Worm (Caenorhabditis elegans) whole organism, L1 larva: ENCODE measurements around the gene cnnm-2.
A peak's percentile ranks its signal among the peaks of the same experiment; 100 is the strongest.
"Not testable (repeated sequence)": the region's sequence is repeated elsewhere in the genome, so short reads cannot be mapped to it uniquely, and the experiment has no call there.

Experiments used
- C16A3.4 ChIP-seq: fragments of 150-350 bp; optimal IDR thresholded peaks from 2 replicates; lab custom pipeline; 2014; ENCODE audit warnings: missing biosample characterization, missing genetic modification characterization
- blmp-1 ChIP-seq: fragments of 150-350 bp; optimal IDR thresholded peaks from 2 replicates; lab custom pipeline; 2014; ENCODE audit warnings: missing biosample characterization, missing genetic modification characterization
- ceh-8 ChIP-seq: fragments of 200-800 bp; sonication (Bioruptor generic); optimal IDR thresholded peaks from 2 replicates; lab custom pipeline; 2018; ENCODE audit warnings: mild to moderate bottlenecking, missing genetic modification characterization, moderate library complexity, missing compliant biosample characterization
- ceh-82 ChIP-seq, 3 experiments: fragments of 150-350 bp in 1 of 3; sonication (generic microtip) in 2 of 3; optimal IDR thresholded peaks; 2 replicates each; lab custom pipeline; 2014 to 2017; ENCODE audit warnings: missing biosample characterization in 3 of 3, missing genetic modification characterization in 3 of 3
- ceh-90 ChIP-seq: sonication (generic microtip); optimal IDR thresholded peaks from 2 replicates; lab custom pipeline; 2016; ENCODE audit warnings: missing genetic modification characterization, missing compliant biosample characterization
- dpl-1 ChIP-seq, 3 experiments: fragments of 150-350 bp in 2 of 3; sonication (generic microtip) in 1 of 3; optimal IDR thresholded peaks; 2 replicates each; lab custom pipeline; 2014 to 2017; ENCODE audit warnings: missing biosample characterization in 3 of 3, missing genetic modification characterization in 3 of 3, missing genetic modification reagents in 3 of 3
- efl-1 ChIP-seq, 4 experiments: fragments of 150-350 bp; optimal IDR thresholded peaks in 3 of 4; peaks in 1 of 4; 1 replicate in 1 of 4; 2 replicates in 3 of 4; lab custom pipeline; 2014; ENCODE audit warnings: missing biosample characterization in 2 of 4, missing genetic modification characterization in 2 of 4, missing genetic modification reagents in 2 of 4
- egl-13 ChIP-seq: sonication (generic microtip); optimal IDR thresholded peaks from 2 replicates; lab custom pipeline; 2016; ENCODE audit warnings: missing genotype, missing genetic modification reagents, missing genetic modification characterization, missing compliant biosample characterization
- egl-27 ChIP-seq, 2 experiments: fragments of 150-350 bp in 1 of 2; sonication (generic microtip); optimal IDR thresholded peaks; 3 replicates each; lab custom pipeline; 2017 to 2018; ENCODE audit warnings: missing biosample characterization in 2 of 2, missing genetic modification characterization in 2 of 2, missing genetic modification reagents in 2 of 2
- fkh-8 ChIP-seq: sonication (generic microtip); optimal IDR thresholded peaks from 2 replicates; lab custom pipeline; 2016; ENCODE audit warnings: mild to moderate bottlenecking, missing genetic modification characterization, missing compliant biosample characterization
- grh-1 ChIP-seq: fragments of 200-800 bp; sonication (Bioruptor generic); IDR thresholded peaks from 2 replicates; pipeline ENCODE4 v1.3.6; 2022; ENCODE audit warnings: missing genetic modification reagents, missing genetic modification characterization, missing compliant biosample characterization
- hlh-17 ChIP-seq: fragments of 200-800 bp; sonication (Bioruptor generic); optimal IDR thresholded peaks from 2 replicates; lab custom pipeline; 2018; ENCODE audit warnings: missing genetic modification characterization, mild to moderate bottlenecking, missing compliant biosample characterization, moderate library complexity, borderline replicate concordance
- isw-1 ChIP-seq: fragments of 200-800 bp; sonication (Bioruptor generic); IDR thresholded peaks from 2 replicates; pipeline ENCODE4 v1.3.6; 2022; ENCODE audit warnings: missing genetic modification characterization, missing compliant biosample characterization
- jun-1 ChIP-seq: fragments of 150-350 bp; optimal IDR thresholded peaks from 2 replicates; lab custom pipeline; 2014; ENCODE audit warnings: missing biosample characterization, missing genetic modification reagents, missing genetic modification characterization
- lin-13 ChIP-seq: fragments of 150-350 bp; optimal IDR thresholded peaks from 2 replicates; lab custom pipeline; 2014; ENCODE audit warnings: missing biosample characterization, missing genetic modification reagents, missing genetic modification characterization
- lin-14 ChIP-seq: fragments of 200-800 bp; sonication (Bioruptor generic); optimal IDR thresholded peaks from 2 replicates; lab custom pipeline; 2018; ENCODE audit warnings: mild to moderate bottlenecking, missing genetic modification characterization, moderate library complexity, missing compliant biosample characterization
- lin-35 ChIP-seq, 2 experiments: fragments of 150-350 bp; optimal IDR thresholded peaks; 2 replicates each; lab custom pipeline; 2014; ENCODE audit warnings: missing biosample characterization in 2 of 2, missing genetic modification characterization in 2 of 2, missing genetic modification reagents in 2 of 2
- lin-39 ChIP-seq: fragments of 150-350 bp; optimal IDR thresholded peaks from 2 replicates; lab custom pipeline; 2014; ENCODE audit warnings: missing biosample characterization, missing genetic modification reagents, missing genetic modification characterization
- lir-3 ChIP-seq: sonication (generic microtip); optimal IDR thresholded peaks from 2 replicates; lab custom pipeline; 2016; ENCODE audit warnings: mild to moderate bottlenecking, missing genetic modification characterization, moderate library complexity, missing compliant biosample characterization; ENCODE audit not compliant: poor library complexity
- lsy-2 ChIP-seq, 2 experiments: fragments of 150-350 bp; optimal IDR thresholded peaks; 2 replicates each; lab custom pipeline; 2014; ENCODE audit warnings: missing biosample characterization in 2 of 2, missing genetic modification characterization in 2 of 2
- mef-2 ChIP-seq: fragments of 150-350 bp; optimal IDR thresholded peaks from 2 replicates; lab custom pipeline; 2014; ENCODE audit warnings: missing biosample characterization, missing genetic modification characterization
- mep-1 ChIP-seq: fragments of 150-350 bp; optimal IDR thresholded peaks from 2 replicates; lab custom pipeline; 2014; ENCODE audit warnings: missing biosample characterization, missing genetic modification characterization
- nhr-12 ChIP-seq: sonication (generic microtip); optimal IDR thresholded peaks from 2 replicates; lab custom pipeline; 2017; ENCODE audit warnings: missing biosample characterization, missing genetic modification characterization
- nhr-19 ChIP-seq: fragments of 200-800 bp; sonication (Bioruptor generic); conservative IDR thresholded peaks from 2 replicates; pipeline ENCODE4 v1.3.6; 2022; ENCODE audit warnings: missing genetic modification characterization, missing compliant biosample characterization
- nhr-237 ChIP-seq: fragments of 150-350 bp; optimal IDR thresholded peaks from 2 replicates; lab custom pipeline; 2014; ENCODE audit warnings: missing biosample characterization, missing genetic modification characterization
- nhr-28 ChIP-seq: fragments of 150-350 bp; optimal IDR thresholded peaks from 2 replicates; lab custom pipeline; 2014; ENCODE audit warnings: missing biosample characterization, missing genetic modification characterization
- nhr-71 ChIP-seq: sonication (generic microtip); optimal IDR thresholded peaks from 2 replicates; lab custom pipeline; 2016; ENCODE audit warnings: mild to moderate bottlenecking, missing genetic modification characterization, moderate library complexity, missing compliant biosample characterization
- nhr-76 ChIP-seq: sonication (generic microtip); optimal IDR thresholded peaks from 2 replicates; lab custom pipeline; 2017; ENCODE audit warnings: missing biosample characterization, missing genetic modification characterization
- nhr-77 ChIP-seq: fragments of 150-350 bp; optimal IDR thresholded peaks from 2 replicates; lab custom pipeline; 2014; ENCODE audit warnings: missing biosample characterization, missing genetic modification characterization
- pqm-1 ChIP-seq: sonication (generic microtip); optimal IDR thresholded peaks from 3 replicates; lab custom pipeline; 2017; ENCODE audit warnings: missing biosample characterization, missing genetic modification characterization
- snpc-4 ChIP-seq: fragments of 150-350 bp; optimal IDR thresholded peaks from 2 replicates; lab custom pipeline; 2014; ENCODE audit warnings: missing biosample characterization, missing genetic modification characterization
- sptf-1 ChIP-seq: fragments of 150-350 bp; optimal IDR thresholded peaks from 2 replicates; lab custom pipeline; 2014; ENCODE audit warnings: missing biosample characterization, missing genetic modification characterization
- unc-130 ChIP-seq: fragments of 150-350 bp; optimal IDR thresholded peaks from 2 replicates; lab custom pipeline; 2017; ENCODE audit warnings: missing biosample characterization, missing genetic modification characterization, inconsistent platforms
- unc-62 ChIP-seq: fragments of 150-350 bp; optimal IDR thresholded peaks from 2 replicates; lab custom pipeline; 2014; ENCODE audit warnings: missing biosample characterization, missing genetic modification reagents, missing genetic modification characterization
- zag-1 ChIP-seq: fragments of 150-350 bp; optimal IDR thresholded peaks from 2 replicates; lab custom pipeline; 2014; ENCODE audit warnings: missing biosample characterization, missing genetic modification characterization
- ztf-11 ChIP-seq, 2 experiments: sonication (generic microtip); optimal IDR thresholded peaks; 2 replicates each; lab custom pipeline; 2016 to 2017; ENCODE audit warnings: missing genetic modification characterization in 2 of 2, missing biosample characterization in 1 of 2, missing compliant biosample characterization in 1 of 2

The cnnm-2 gene

DNA sequence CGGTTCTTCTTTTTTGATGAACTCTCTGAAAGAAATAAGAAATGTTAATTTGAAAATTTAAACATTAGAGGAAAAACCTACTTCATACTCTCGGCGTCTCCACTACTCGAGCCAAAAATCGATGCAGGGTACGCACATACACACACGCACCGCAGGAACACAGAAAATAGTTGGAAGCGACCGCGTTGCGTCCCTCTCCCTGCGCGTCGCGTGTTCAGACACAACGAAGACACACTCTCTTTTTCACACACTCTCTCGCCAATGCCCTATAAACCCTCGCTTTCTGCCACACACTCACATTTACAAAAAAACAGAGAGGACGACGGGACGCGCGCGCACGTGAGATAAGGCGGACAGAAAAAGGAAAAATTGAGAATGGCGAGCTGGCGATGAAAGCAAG lies 997 bp upstream of the cnnm-2 start, which contains the start of gene R04E5.9 (continued):
- TF ChIP-seq snpc-4 (peak; percentile 62), zag-1 (tag; lab: Kevin White, UChicago) (no peak), egl-27 (tag; optimal IDR thresholded peaks at IDR 0.05; lab: Kevin White, UChicago) (peak in 1 of 2 experiments; percentile 57), mef-2 (tag; lab: Kevin White, UChicago) (peak; percentile 57), nhr-237 (tag; lab: Kevin White, UChicago) (peak; percentile 66), lsy-2 (tag; optimal IDR thresholded peaks at IDR 0.05; lab: Kevin White, UChicago) (peak; percentile 65 to 85), fkh-8 (tag; lab: Kevin White, UChicago) (peak; percentile 96), nhr-28 (tag; lab: Kevin White, UChicago) (no peak), ztf-11 (tag; optimal IDR thresholded peaks at IDR 0.05; lab: Kevin White, UChicago) (peak in 1 of 2 experiments; percentile 56), C16A3.4 (peak; percentile 75), jun-1 (tag; lab: Kevin White, UChicago) (peak; percentile 88), unc-62 (GFP tag; lab: Kevin White, UChicago) (no peak), nhr-71 (tag; lab: Kevin White, UChicago) (peak; percentile 92), lir-3 (tag; lab: Kevin White, UChicago) (no peak), sptf-1 (tag; lab: Kevin White, UChicago) (no peak), unc-130 (tag; lab: Kevin White, UChicago) (no peak), lin-14 (GFP tag; lab: Kevin White, UChicago) (peak; percentile 99), lin-35 (GFP tag; optimal IDR thresholded peaks at IDR 0.05; lab: Kevin White, UChicago) (peak; percentile 63 to 81), ceh-90 (tag; lab: Kevin White, UChicago) (no peak), nhr-77 (tag; lab: Kevin White, UChicago) (peak; percentile 72), nhr-76 (tag; lab: Kevin White, UChicago) (peak; percentile 7), mep-1 (peak; percentile 94), lin-13 (GFP tag; lab: Kevin White, UChicago) (peak; percentile 63), nhr-12 (no peak), egl-13 (peak; percentile 89), ceh-8 (GFP tag; lab: Kevin White, UChicago) (peak; percentile 13), grh-1 (0 out of 2 replicates have a peak, but pooled peaks have one; percentile 34), hlh-17 (no peak), ceh-82 (tag; optimal IDR thresholded peaks at IDR 0.05; lab: Kevin White, UChicago) (peak; percentile 74 to 91 (median 87)), pqm-1 (tag; lab: Kevin White, UChicago) (no peak), lin-39 (tag; lab: Kevin White, UChicago) (no peak)

ce11 chrX:8817929-8818328 lies 6.0 kb downstream of the cnnm-2 start:
- no peak for TF ChIP-seq egl-27 (tag; optimal IDR thresholded peaks at IDR 0.05; lab: Kevin White, UChicago)
- no peak for TF ChIP-seq blmp-1 (tag; lab: Kevin White, UChicago)

DNA sequence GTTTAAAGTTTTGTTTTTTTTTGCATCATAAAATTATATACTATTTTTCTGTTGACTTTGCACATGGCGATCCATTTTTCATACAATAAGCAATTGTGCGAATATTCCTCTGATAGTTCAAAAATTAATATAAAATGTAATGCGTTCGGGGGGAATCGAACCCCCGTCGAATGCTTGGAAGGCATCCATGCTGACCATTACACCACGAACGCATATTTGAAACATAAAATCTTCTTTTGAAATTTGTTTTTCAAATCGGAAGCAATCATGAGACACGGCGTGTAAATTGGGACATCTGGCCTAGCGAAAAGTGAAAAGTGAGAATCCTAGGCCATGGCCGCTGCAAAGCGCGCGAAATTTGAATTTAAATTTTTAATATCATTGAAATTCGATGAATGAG lies 6.5 kb downstream of the cnnm-2 start:
- TF ChIP-seq nhr-19 (GFP tag; lab: Robert Waterston, UW) (0 out of 2 replicates have a peak, but pooled peaks have one; percentile 13), efl-1 (GFP tag; optimal IDR thresholded peaks at IDR 0.05 in 1 of 2; lab: Kevin White, UChicago) (peak in 1 of 2 experiments; percentile 17), dpl-1 (GFP tag; optimal IDR thresholded peaks at IDR 0.05; lab: Kevin White, UChicago) (peak in 1 of 3 experiments; percentile 29)
- TF ChIP-seq efl-1 (optimal IDR thresholded peaks at IDR 0.05; lab: Kevin White, UChicago): not testable (repeated sequence)

DNA sequence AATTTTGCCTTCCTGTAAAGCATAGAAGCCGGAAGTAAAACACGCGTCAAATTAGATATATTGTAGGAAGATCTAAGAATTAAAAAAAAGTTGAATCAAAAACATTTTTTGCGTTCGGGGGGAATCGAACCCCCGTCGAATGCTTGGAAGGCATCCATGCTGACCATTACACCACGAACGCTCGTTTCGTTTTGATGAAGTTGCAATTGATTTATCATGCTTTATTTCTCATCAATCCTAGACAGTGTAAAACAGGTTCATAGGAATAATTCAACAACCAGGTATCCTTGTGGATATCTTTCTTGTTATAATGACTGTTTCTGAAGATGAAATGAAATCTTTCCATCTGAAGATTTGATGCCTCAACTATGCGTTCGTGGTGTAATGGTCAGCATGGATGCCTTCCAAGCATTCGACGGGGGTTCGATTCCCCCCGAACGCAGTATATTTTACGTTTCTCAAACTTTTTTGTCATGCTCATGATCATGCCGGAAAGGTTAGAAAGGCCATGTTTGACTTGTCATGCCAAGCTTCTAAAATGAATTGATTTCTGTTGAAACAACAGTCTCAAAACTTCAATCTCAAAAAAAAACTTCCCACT lies 8.0 kb downstream of the cnnm-2 start:
- TF ChIP-seq blmp-1 (tag; lab: Kevin White, UChicago): peak; percentile 5
- no peak for TF ChIP-seq nhr-237 (tag; lab: Kevin White, UChicago)
- no peak for TF ChIP-seq jun-1 (tag; lab: Kevin White, UChicago)
- TF ChIP-seq isw-1 (GFP tag; lab: Robert Waterston, UW): no peak
- peak; percentile 16; the same call in 1 of the 2 replicates for TF ChIP-seq grh-1
- TF ChIP-seq efl-1 (optimal IDR thresholded peaks at IDR 0.05; lab: Kevin White, UChicago): no peak
- peak in 1 of 2 experiments; percentile 36 for TF ChIP-seq efl-1 (GFP tag; optimal IDR thresholded peaks at IDR 0.05 in 1 of 2; lab: Kevin White, UChicago)
